4 worm cellular contexts compared by ENCODE assay signal in genomic region chrV:11782809-11783440, ce11.
TF ChIP-seq lines count a peak whose summit lies in the region.

Gene F55A11.11, plus strand, starts transcription at chrV:11783149.

TF ChIP-seq in whole organism, L2 larva, 48 proteins besides CTCF, POLR2A, EP300 and RAD21 (continues in another document):
- TF ChIP-seq nhr-77 (tag; optimal IDR thresholded peaks at IDR 0.05; lab: Kevin White, UChicago) (no peak), elt-1 (tag; optimal IDR thresholded peaks at IDR 0.05; lab: Kevin White, UChicago) (no peak), nhr-237 (tag; optimal IDR thresholded peaks at IDR 0.05; lab: Kevin White, UChicago) (no peak), lsy-2 (tag; optimal IDR thresholded peaks at IDR 0.05; lab: Kevin White, UChicago) (peak; percentile 69 to 72), nhr-21 (tag; optimal IDR thresholded peaks at IDR 0.05; lab: Kevin White, UChicago) (peak; percentile 48), zag-1 (tag; optimal IDR thresholded peaks at IDR 0.05; lab: Kevin White, UChicago) (no peak), gmeb-1 (tag; optimal IDR thresholded peaks at IDR 0.05; lab: Kevin White, UChicago) (peak; percentile 74), sma-9 (GFP tag; optimal IDR thresholded peaks at IDR 0.05; lab: Kevin White, UChicago) (peak; percentile 90), sma-9 (tag; optimal IDR thresholded peaks at IDR 0.05; lab: Kevin White, UChicago) (no peak), alr-1 (tag; optimal IDR thresholded peaks at IDR 0.05; lab: Kevin White, UChicago) (no peak), elt-3 (tag; optimal IDR thresholded peaks at IDR 0.05; lab: Kevin White, UChicago) (no peak), ZK546.5 (tag; optimal IDR thresholded peaks at IDR 0.05; lab: Kevin White, UChicago) (no peak), nhr-12 (tag; optimal IDR thresholded peaks at IDR 0.05; lab: Kevin White, UChicago) (no peak), nhr-10 (tag; optimal IDR thresholded peaks at IDR 0.05; lab: Kevin White, UChicago) (no peak), Y55F3AM.14 (GFP tag; optimal IDR thresholded peaks at IDR 0.05; lab: Kevin White, UChicago) (peak; percentile 70), ceh-16 (tag; optimal IDR thresholded peaks at IDR 0.05; lab: Kevin White, UChicago) (peak; percentile 33), skn-1 (tag; optimal IDR thresholded peaks at IDR 0.05; lab: Kevin White, UChicago) (no peak), nhr-6 (tag; optimal IDR thresholded peaks at IDR 0.05; lab: Kevin White, UChicago) (no peak), ama-1 (optimal IDR thresholded peaks at IDR 0.05; lab: Kevin White, UChicago) (no peak), mdl-1 (tag; optimal IDR thresholded peaks at IDR 0.05; lab: Kevin White, UChicago) (peak; percentile 3 to 12), F13H6.1 (tag; optimal IDR thresholded peaks at IDR 0.05; lab: Kevin White, UChicago) (peak; percentile 80), crh-2 (tag; optimal IDR thresholded peaks at IDR 0.05; lab: Kevin White, UChicago) (peak; percentile 63), nhr-23 (tag; optimal IDR thresholded peaks at IDR 0.05; lab: Kevin White, UChicago) (no peak), sma-3 (GFP tag; optimal IDR thresholded peaks at IDR 0.05; lab: Kevin White, UChicago) (peak; percentile 87)

TF ChIP-seq in whole organism, L4 larva, 104 proteins besides CTCF, POLR2A, EP300 and RAD21 (continues in another document):
- TF ChIP-seq daf-16 (GFP tag; optimal IDR thresholded peaks at IDR 0.05; lab: Kevin White, UChicago) (peak; percentile 77 to 97), daf-16 (tag; optimal IDR thresholded peaks at IDR 0.05; lab: Kevin White, UChicago) (peak; percentile 71), ces-1 (GFP tag; optimal IDR thresholded peaks at IDR 0.05; lab: Kevin White, UChicago) (no peak), nhr-6 (tag; optimal IDR thresholded peaks at IDR 0.05; lab: Kevin White, UChicago) (peak; percentile 22), nhr-25 (tag; optimal IDR thresholded peaks at IDR 0.05; lab: Kevin White, UChicago; ENCODE audit: borderline replicate concordance, insufficient read depth) (peak; percentile 60), F44E2.7 (GFP tag; IDR thresholded peaks at IDR 0.05; lab: Robert Waterston, UW) (peak; percentile 98), nhr-10 (tag; optimal IDR thresholded peaks at IDR 0.05; lab: Kevin White, UChicago) (no peak), spr-3 (GFP tag; optimal IDR thresholded peaks at IDR 0.05; lab: Kevin White, UChicago) (peak; percentile 79), nhr-28 (tag; optimal IDR thresholded peaks at IDR 0.05; lab: Kevin White, UChicago) (peak; percentile 50), hif-1 (tag; optimal IDR thresholded peaks at IDR 0.05; lab: Kevin White, UChicago) (peak; percentile 57 to 80), unc-130 (GFP tag; optimal IDR thresholded peaks at IDR 0.05; lab: Kevin White, UChicago) (peak; percentile 76), php-3 (GFP tag; IDR thresholded peaks at IDR 0.05; lab: Robert Waterston, UW) (peak; percentile 93), pha-4 (GFP tag; IDR thresholded peaks at IDR 0.05; lab: Robert Waterston, UW) (peak; percentile 97), pha-4 (tag; optimal IDR thresholded peaks at IDR 0.05; lab: Kevin White, UChicago) (no peak), lin-29 (GFP tag; IDR thresholded peaks at IDR 0.05; lab: Robert Waterston, UW) (peak; percentile 86), aly-2 (tag; optimal IDR thresholded peaks at IDR 0.05; lab: Kevin White, UChicago) (no peak), nhr-48 (tag; optimal IDR thresholded peaks at IDR 0.05; lab: Kevin White, UChicago) (peak; percentile 80), lin-39 (tag; optimal IDR thresholded peaks at IDR 0.05; lab: Kevin White, UChicago) (no peak), arid-1 (GFP tag; conservative IDR thresholded peaks at IDR 0.05; lab: Robert Waterston, UW) (peak; percentile 94), sdz-12 (GFP tag; optimal IDR thresholded peaks at IDR 0.05; lab: Kevin White, UChicago) (peak; percentile 96), Y105C5A.15 (GFP tag; IDR thresholded peaks at IDR 0.05; lab: Robert Waterston, UW) (peak; percentile 95), nhr-237 (tag; optimal IDR thresholded peaks at IDR 0.05; lab: Kevin White, UChicago) (no peak), nhr-76 (tag; optimal IDR thresholded peaks at IDR 0.05; lab: Kevin White, UChicago) (no peak), F26F4.8 (GFP tag; conservative IDR thresholded peaks at IDR 0.05; lab: Robert Waterston, UW) (peak; percentile 98)

TF ChIP-seq in whole organism, late embryonic, 69 proteins besides CTCF, POLR2A, EP300 and RAD21 (continues in another document):
- TF ChIP-seq ceh-9 (tag; optimal IDR thresholded peaks at IDR 0.05; lab: Kevin White, UChicago) (peak; percentile 88), pros-1 (tag; optimal IDR thresholded peaks at IDR 0.05; lab: Kevin White, UChicago) (peak; percentile 73), hlh-6 (tag; optimal IDR thresholded peaks at IDR 0.05; lab: Kevin White, UChicago) (peak; percentile 93), elt-2 (tag; optimal IDR thresholded peaks at IDR 0.05; lab: Kevin White, UChicago) (peak; percentile 96), ceh-24 (tag; optimal IDR thresholded peaks at IDR 0.05; lab: Kevin White, UChicago) (peak; percentile 88), pha-2 (tag; optimal IDR thresholded peaks at IDR 0.05; lab: Kevin White, UChicago) (peak; percentile 98), ceh-45 (GFP tag; IDR thresholded peaks at IDR 0.05; lab: Robert Waterston, UW) (peak; percentile 81; the same call in 1 of the 2 replicates), C08G9.2 (tag; optimal IDR thresholded peaks at IDR 0.05; lab: Kevin White, UChicago) (peak; percentile 82), eyg-1 (tag; optimal IDR thresholded peaks at IDR 0.05; lab: Kevin White, UChicago) (peak; percentile 89), Y22D7AL.16 (tag; optimal IDR thresholded peaks at IDR 0.05; lab: Kevin White, UChicago) (peak; percentile 89), ceh-19 (GFP tag; optimal IDR thresholded peaks at IDR 0.05; lab: Kevin White, UChicago) (peak; percentile 96), unc-86 (tag; optimal IDR thresholded peaks at IDR 0.05; lab: Kevin White, UChicago) (peak; percentile 85), che-1 (tag; optimal IDR thresholded peaks at IDR 0.05; lab: Kevin White, UChicago) (peak; percentile 95), pha-4 (tag; optimal IDR thresholded peaks at IDR 0.05; lab: Kevin White, UChicago) (no peak), C38D4.7 (GFP tag; optimal IDR thresholded peaks at IDR 0.05; lab: Kevin White, UChicago) (peak; percentile 89), sox-2 (GFP tag; IDR thresholded peaks at IDR 0.05; lab: Robert Waterston, UW) (peak; percentile 89), lin-11 (tag; optimal IDR thresholded peaks at IDR 0.05; lab: Kevin White, UChicago) (peak; percentile 91), ceh-22 (tag; optimal IDR thresholded peaks at IDR 0.05; lab: Kevin White, UChicago) (peak; percentile 44), hlh-30 (tag; optimal IDR thresholded peaks at IDR 0.05; lab: Kevin White, UChicago; ENCODE audit: insufficient read depth) (peak; percentile 59), sox-4 (tag; optimal IDR thresholded peaks at IDR 0.05; lab: Kevin White, UChicago) (peak; percentile 97), unc-55 (GFP tag; optimal IDR thresholded peaks at IDR 0.05; lab: Kevin White, UChicago) (no peak), ttx-3 (tag; optimal IDR thresholded peaks at IDR 0.05; lab: Kevin White, UChicago) (peak; percentile 82), odd-2 (tag; optimal IDR thresholded peaks at IDR 0.05; lab: Kevin White, UChicago) (peak; percentile 56), madf-2 (tag; optimal IDR thresholded peaks at IDR 0.05; lab: Kevin White, UChicago) (peak; percentile 91), T23F11.4 (GFP tag; optimal IDR thresholded peaks at IDR 0.05; lab: Kevin White, UChicago) (peak; percentile 92)

TF ChIP-seq in whole organism, mixed stage, embryonic, 35 proteins besides CTCF, POLR2A, EP300 and RAD21 (continues in another document):
- TF ChIP-seq lin-32 (GFP tag; optimal IDR thresholded peaks at IDR 0.05; lab: Kevin White, UChicago) (peak; percentile 96), zip-8 (tag; optimal IDR thresholded peaks at IDR 0.05; lab: Kevin White, UChicago) (no peak), nhr-28 (tag; optimal IDR thresholded peaks at IDR 0.05; lab: Kevin White, UChicago) (peak; percentile 46), ceh-83 (GFP tag; optimal IDR thresholded peaks at IDR 0.05; lab: Kevin White, UChicago) (peak; percentile 97), flh-1 (GFP tag; optimal IDR thresholded peaks at IDR 0.05; lab: Kevin White, UChicago) (peak; percentile 90), cnd-1 (tag; optimal IDR thresholded peaks at IDR 0.05; lab: Kevin White, UChicago) (peak; percentile 97), nhr-237 (tag; optimal IDR thresholded peaks at IDR 0.05; lab: Kevin White, UChicago) (peak; percentile 41), sptf-1 (tag; optimal IDR thresholded peaks at IDR 0.05; lab: Kevin White, UChicago) (peak; percentile 98), nhr-2 (tag; optimal IDR thresholded peaks at IDR 0.05; lab: Kevin White, UChicago) (no peak), unc-120 (tag; optimal IDR thresholded peaks at IDR 0.05; lab: Kevin White, UChicago; ENCODE audit: poor library complexity, severe bottlenecking) (peak; percentile 95), unc-39 (tag; optimal IDR thresholded peaks at IDR 0.05; lab: Kevin White, UChicago) (peak; percentile 52), M03D4.4 (tag; optimal IDR thresholded peaks at IDR 0.05; lab: Kevin White, UChicago) (peak; percentile 97), ham-2 (GFP tag; optimal IDR thresholded peaks at IDR 0.05; lab: Kevin White, UChicago) (peak; percentile 98), mab-5 (tag; optimal IDR thresholded peaks at IDR 0.05; lab: Kevin White, UChicago) (no peak), pha-4 (tag; optimal IDR thresholded peaks at IDR 0.05; lab: Kevin White, UChicago) (peak; percentile 92), unc-62 (GFP tag; optimal IDR thresholded peaks at IDR 0.05; lab: Kevin White, UChicago) (peak; percentile 73), elt-3 (tag; optimal IDR thresholded peaks at IDR 0.05; lab: Kevin White, UChicago) (no peak), drap-1 (GFP tag; optimal IDR thresholded peaks at IDR 0.05; lab: Kevin White, UChicago) (peak; percentile 99), nhr-76 (tag; optimal IDR thresholded peaks at IDR 0.05; lab: Kevin White, UChicago) (no peak), nhr-12 (tag; optimal IDR thresholded peaks at IDR 0.05; lab: Kevin White, UChicago) (peak; percentile 85), ceh-43 (GFP tag; optimal IDR thresholded peaks at IDR 0.05; lab: Kevin White, UChicago) (peak; percentile 92), hlh-1 (tag; optimal IDR thresholded peaks at IDR 0.05; lab: Kevin White, UChicago) (peak; percentile 60), sem-2 (GFP tag; optimal IDR thresholded peaks at IDR 0.05; lab: Kevin White, UChicago) (peak; percentile 94), elt-1 (tag; optimal IDR thresholded peaks at IDR 0.05; lab: Kevin White, UChicago; ENCODE audit: borderline replicate concordance, insufficient read depth) (peak; percentile 17), mls-2 (tag; optimal IDR thresholded peaks at IDR 0.05; lab: Kevin White, UChicago) (peak; percentile 98), ztf-11 (tag; optimal IDR thresholded peaks at IDR 0.05; lab: Kevin White, UChicago) (peak; percentile 60), snpc-4 (tag; optimal IDR thresholded peaks at IDR 0.05; lab: Kevin White, UChicago) (no peak), lin-13 (tag; optimal IDR thresholded peaks at IDR 0.05; lab: Kevin White, UChicago) (peak; percentile 83), blmp-1 (tag; optimal IDR thresholded peaks at IDR 0.05; lab: Kevin White, UChicago) (no peak)
